Fruit fly (Drosophila melanogaster) whole organism, embryonic: Measurements from ENCODE around the gene CG7029.

Experiments
- Bteb2 ChIP-seq: fragments of 200-800 bp; sonication (Bioruptor generic); optimal IDR thresholded peaks from 2 replicates; lab custom pipeline; 2016; ENCODE audit warnings: missing biosample characterization, missing genetic modification characterization
- CG10979 ChIP-seq: fragments of 200-800 bp; sonication (Bioruptor generic); optimal IDR thresholded peaks from 2 replicates; lab custom pipeline; 2018; ENCODE audit warnings: missing biosample characterization, mild to moderate bottlenecking, missing genetic modification characterization, moderate library complexity
- CG11504 ChIP-seq: fragments of 200-800 bp; sonication (Bioruptor generic); optimal IDR thresholded peaks from 3 replicates; lab custom pipeline; 2019; ENCODE audit warnings: missing biosample characterization, mild to moderate bottlenecking, missing genetic modification characterization, moderate library complexity
- CG11723 ChIP-seq: fragments of 200-800 bp; sonication (Bioruptor generic); optimal IDR thresholded peaks from 2 replicates; lab custom pipeline; 2017; ENCODE audit warnings: missing biosample characterization, mild to moderate bottlenecking, missing genetic modification characterization
- CG12659 ChIP-seq: fragments of 200-800 bp; sonication (Bioruptor generic); optimal IDR thresholded peaks from 3 replicates; lab custom pipeline; 2017; ENCODE audit warnings: mild to moderate bottlenecking, missing biosample characterization, missing genetic modification reagents, missing genetic modification characterization
- CG13287 ChIP-seq: fragments of 200-800 bp; sonication (Bioruptor generic); IDR thresholded peaks from 2 replicates; pipeline ENCODE4 v1.3.6; 2022; ENCODE audit warnings: missing biosample characterization, missing genetic modification characterization; ENCODE audit not compliant: partially characterized antibody
- CG14014 ChIP-seq: fragments of 200-800 bp; sonication (Bioruptor generic); IDR thresholded peaks from 2 replicates; pipeline ENCODE4 v1.3.6; 2022; ENCODE audit warnings: missing biosample characterization, missing genetic modification characterization
- CG14050 ChIP-seq: fragments of 200-800 bp; sonication (Bioruptor generic); IDR thresholded peaks from 3 replicates; pipeline ENCODE4 v1.3.6; 2022; ENCODE audit warnings: missing biosample characterization, missing genetic modification characterization
- CG14667 ChIP-seq: fragments of 200-800 bp; sonication (Bioruptor generic); IDR thresholded peaks from 2 replicates; pipeline ENCODE4 v1.3.6; 2022; ENCODE audit warnings: missing biosample characterization, missing genetic modification characterization
- CG14710 ChIP-seq: fragments of 200-800 bp; sonication (Bioruptor generic); optimal IDR thresholded peaks from 3 replicates; lab custom pipeline; 2019; ENCODE audit warnings: missing biosample characterization, mild to moderate bottlenecking, missing genetic modification characterization, moderate library complexity
- CG16779 ChIP-seq: fragments of 200-800 bp; sonication (Bioruptor generic); IDR thresholded peaks from 2 replicates; pipeline ENCODE4 v1.3.6; 2022; ENCODE audit warnings: missing biosample characterization, missing genetic modification characterization
- CG17186 ChIP-seq: fragments of 200-800 bp; sonication (Bioruptor generic); optimal IDR thresholded peaks from 3 replicates; lab custom pipeline; 2017; ENCODE audit warnings: missing biosample characterization, missing genetic modification reagents, missing genetic modification characterization
- CG17912 ChIP-seq: fragments of 200-800 bp; sonication (Bioruptor generic); optimal IDR thresholded peaks from 2 replicates; lab custom pipeline; 2018; ENCODE audit warnings: missing biosample characterization, mild to moderate bottlenecking, missing genetic modification characterization
- CG2202 ChIP-seq: fragments of 200-800 bp; sonication (Bioruptor generic); optimal IDR thresholded peaks from 2 replicates; lab custom pipeline; 2018; ENCODE audit warnings: missing biosample characterization, mild to moderate bottlenecking, missing genetic modification characterization
- CG31388 ChIP-seq: fragments of 200-800 bp; sonication (Bioruptor generic); optimal IDR thresholded peaks from 2 replicates; lab custom pipeline; 2016; ENCODE audit warnings: missing biosample characterization, missing genetic modification characterization
- CG3995 ChIP-seq: fragments of 200-800 bp; sonication (Bioruptor generic); optimal IDR thresholded peaks from 3 replicates; lab custom pipeline; 2016; ENCODE audit warnings: missing biosample characterization, missing genetic modification characterization
- CG4282 ChIP-seq: fragments of 200-800 bp; sonication (Bioruptor generic); optimal IDR thresholded peaks from 2 replicates; lab custom pipeline; 2016; ENCODE audit warnings: missing biosample characterization, missing genetic modification characterization
- CG5245 ChIP-seq: fragments of 200-800 bp; sonication (Bioruptor generic); optimal IDR thresholded peaks from 3 replicates; lab custom pipeline; 2016; ENCODE audit warnings: missing biosample characterization, missing genetic modification characterization
- CG7839 ChIP-seq: fragments of 200-800 bp; sonication (Bioruptor generic); optimal IDR thresholded peaks from 3 replicates; lab custom pipeline; 2018; ENCODE audit warnings: missing biosample characterization, mild to moderate bottlenecking, missing genetic modification characterization, moderate library complexity
- CG9437 ChIP-seq: fragments of 200-800 bp; sonication (Bioruptor generic); optimal IDR thresholded peaks from 2 replicates; lab custom pipeline; 2018; ENCODE audit warnings: missing biosample characterization, mild to moderate bottlenecking, missing genetic modification characterization
- CG9609 ChIP-seq: fragments of 200-800 bp; sonication (Bioruptor generic); optimal IDR thresholded peaks from 3 replicates; lab custom pipeline; 2016; ENCODE audit warnings: missing biosample characterization, missing genetic modification characterization
- D19B ChIP-seq: fragments of 200-800 bp; sonication (Bioruptor generic); optimal IDR thresholded peaks from 2 replicates; lab custom pipeline; 2017; ENCODE audit warnings: missing biosample characterization, mild to moderate bottlenecking, missing genetic modification characterization
- Deaf1 ChIP-seq: fragments of 200-800 bp; optimal IDR thresholded peaks from 3 replicates; lab custom pipeline; 2019; ENCODE audit warnings: missing biosample characterization, mild to moderate bottlenecking, missing genetic modification characterization, moderate library complexity
- Dfd ChIP-seq, 2 experiments: fragments of >200 bp; optimal IDR thresholded peaks; 2 replicates each; lab custom pipeline; 2017; ENCODE audit warnings: missing biosample characterization in 2 of 2, missing genetic modification characterization in 2 of 2
- E2f2 ChIP-seq: fragments of 200-800 bp; sonication (Bioruptor generic); IDR thresholded peaks from 2 replicates; pipeline ENCODE4 v1.3.6; 2022; ENCODE audit warnings: missing biosample characterization, missing genetic modification characterization
- Ets65A ChIP-seq: fragments of 200-800 bp; sonication (Bioruptor generic); peaks from one replicate; lab custom pipeline; 2016; ENCODE audit warnings: missing biosample characterization, missing genetic modification characterization
- GATAe ChIP-seq: fragments of 200-800 bp; sonication (Bioruptor generic); conservative IDR thresholded peaks from 2 replicates; pipeline ENCODE4 v1.3.6; 2022; ENCODE audit warnings: missing biosample characterization, missing genetic modification characterization
- MESR4 ChIP-seq: fragments of 200-800 bp; sonication (Bioruptor generic); optimal IDR thresholded peaks from 2 replicates; lab custom pipeline; 2018; ENCODE audit warnings: missing biosample characterization, mild to moderate bottlenecking, missing genetic modification characterization, moderate library complexity
- NC2α ChIP-seq: fragments of 200-800 bp; sonication (Bioruptor generic); optimal IDR thresholded peaks from 2 replicates; lab custom pipeline; 2016; ENCODE audit warnings: missing biosample characterization, missing genetic modification characterization
- NFAT ChIP-seq: fragments of 200-800 bp; sonication (Bioruptor generic); IDR thresholded peaks from 2 replicates; pipeline ENCODE4 v1.3.6; 2022; ENCODE audit warnings: missing biosample characterization, missing genetic modification characterization
- Scr ChIP-seq: fragments of 200-800 bp; sonication (Bioruptor generic); IDR thresholded peaks from 2 replicates; pipeline ENCODE4 v1.3.6; 2022; ENCODE audit warnings: missing biosample characterization, missing genetic modification characterization; ENCODE audit not compliant: partially characterized antibody
- Trl ChIP-seq, 3 experiments: fragments of >200 bp in 2 of 3; fragments of 200-800 bp in 1 of 3; sonication (Bioruptor generic) in 1 of 3; optimal IDR thresholded peaks; 2 replicates in 1 of 3; 3 replicates in 2 of 3; lab custom pipeline; 2016 to 2017; ENCODE audit warnings: missing biosample characterization in 1 of 3, missing genetic modification characterization in 1 of 3
- Usf ChIP-seq: fragments of 200-800 bp; sonication (Bioruptor generic); optimal IDR thresholded peaks from 2 replicates; lab custom pipeline; 2017; ENCODE audit warnings: missing genotype, missing biosample characterization, missing genetic modification characterization
- YL-1 ChIP-seq: fragments of 200-800 bp; sonication (Bioruptor generic); optimal IDR thresholded peaks from 3 replicates; lab custom pipeline; 2017; ENCODE audit warnings: missing biosample characterization, mild to moderate bottlenecking, missing genetic modification characterization
- ab ChIP-seq: fragments of 200-800 bp; sonication (Bioruptor generic); optimal IDR thresholded peaks from 2 replicates; lab custom pipeline; 2016; ENCODE audit warnings: missing biosample characterization, missing genetic modification characterization
- az2 ChIP-seq: fragments of 200-800 bp; sonication (Bioruptor generic); optimal IDR thresholded peaks from 3 replicates; lab custom pipeline; 2016; ENCODE audit warnings: missing biosample characterization, missing genetic modification characterization
- bbx ChIP-seq: fragments of 200-800 bp; sonication (Bioruptor generic); IDR thresholded peaks from 2 replicates; pipeline ENCODE4 v1.3.6; 2022; ENCODE audit warnings: missing biosample characterization, missing genetic modification characterization; ENCODE audit not compliant: partially characterized antibody
- bcd ChIP-seq: fragments of 200-800 bp; sonication (Bioruptor generic); optimal IDR thresholded peaks from 2 replicates; lab custom pipeline; 2017; ENCODE audit warnings: missing biosample characterization, mild to moderate bottlenecking, missing genetic modification characterization
- cg ChIP-seq: fragments of 200-800 bp; sonication (Bioruptor generic); optimal IDR thresholded peaks from 3 replicates; lab custom pipeline; 2019; ENCODE audit warnings: missing biosample characterization, mild to moderate bottlenecking, missing genetic modification characterization, moderate library complexity
- da ChIP-seq: fragments of 200-800 bp; sonication (Bioruptor generic); optimal IDR thresholded peaks from 2 replicates; lab custom pipeline; 2016; ENCODE audit warnings: missing biosample characterization, missing genetic modification characterization
- emc ChIP-seq: fragments of 200-800 bp; sonication (Bioruptor generic); optimal IDR thresholded peaks from 2 replicates; lab custom pipeline; 2016; ENCODE audit warnings: missing biosample characterization, missing genetic modification characterization
- fd102C ChIP-seq: fragments of 200-800 bp; sonication (Bioruptor generic); optimal IDR thresholded peaks from 2 replicates; lab custom pipeline; 2018; ENCODE audit warnings: missing biosample characterization, mild to moderate bottlenecking, missing genetic modification characterization, moderate library complexity
- ken ChIP-seq: fragments of 200-800 bp; sonication (Bioruptor generic); IDR thresholded peaks from 3 replicates; pipeline ENCODE4 v1.3.6; 2022; ENCODE audit warnings: missing biosample characterization, missing genetic modification characterization
- lov ChIP-seq, 2 experiments: fragments of 200-800 bp in 1 of 2; fragments of >200 bp in 1 of 2; sonication (Bioruptor generic) in 1 of 2; IDR thresholded peaks in 1 of 2; optimal IDR thresholded peaks in 1 of 2; 2 replicates in 1 of 2; 3 replicates in 1 of 2; pipeline versions ENCODE4 v1.3.6 to Lab custom; 2017 to 2022; ENCODE audit warnings: missing biosample characterization in 1 of 2, missing genetic modification characterization in 1 of 2
- nau ChIP-seq: fragments of 200-800 bp; sonication (Bioruptor generic); optimal IDR thresholded peaks from 3 replicates; lab custom pipeline; 2017; ENCODE audit warnings: missing biosample characterization, mild to moderate bottlenecking, missing genetic modification characterization, missing genetic modification reagents
- nerfin-1 ChIP-seq: fragments of 200-800 bp; sonication (Bioruptor generic); optimal IDR thresholded peaks from 3 replicates; lab custom pipeline; 2019; ENCODE audit warnings: missing biosample characterization, mild to moderate bottlenecking, missing genetic modification characterization, moderate library complexity
- otp ChIP-seq: fragments of 200-800 bp; sonication (Bioruptor generic); IDR thresholded peaks from 3 replicates; pipeline ENCODE4, ENCODE4 v1.3.6; 2022; ENCODE audit warnings: missing biosample characterization, missing genetic modification characterization
- run ChIP-seq: fragments of 200-800 bp; sonication (Bioruptor generic); optimal IDR thresholded peaks from 3 replicates; lab custom pipeline; 2018; ENCODE audit warnings: missing biosample characterization, mild to moderate bottlenecking, missing genetic modification characterization
- trem ChIP-seq: fragments of 200-800 bp; optimal IDR thresholded peaks from 3 replicates; lab custom pipeline; 2019; ENCODE audit warnings: missing biosample characterization, mild to moderate bottlenecking, missing genetic modification characterization, moderate library complexity
- vnd ChIP-seq: fragments of 200-800 bp; sonication (Bioruptor generic); IDR thresholded peaks from 3 replicates; pipeline ENCODE4 v1.3.6; 2022; ENCODE audit warnings: missing biosample characterization, missing genetic modification characterization; ENCODE audit not compliant: partially characterized antibody

The CG7029 gene

DNA sequence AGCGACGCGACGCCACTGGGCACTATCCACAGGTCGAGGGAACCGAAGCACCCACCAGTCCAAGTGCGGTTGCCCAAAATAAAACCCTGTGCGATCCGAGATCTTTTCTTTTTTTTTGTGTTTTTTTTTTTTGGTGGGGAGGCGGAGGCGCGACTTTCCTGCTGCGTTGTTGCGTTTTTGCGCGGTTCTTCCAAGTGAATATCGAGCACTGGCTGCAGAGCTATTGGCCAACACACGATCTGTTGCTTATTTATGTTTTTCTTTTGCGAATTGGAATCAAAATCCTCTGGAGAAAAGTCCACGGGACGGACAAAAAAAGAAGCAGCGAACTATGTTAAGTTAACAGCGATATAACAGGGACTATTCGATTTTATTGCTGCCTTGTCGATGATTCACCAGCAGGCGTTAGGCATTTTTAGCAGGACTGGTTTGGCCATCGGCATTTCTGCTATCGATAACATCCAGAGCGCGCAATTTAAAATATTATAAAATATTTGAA lies 29.8 kb upstream of the CG7029 start, which contains the start of gene wge (continued):
- TF ChIP-seq CG3995 (no peak), run (tag; lab: Kevin White, UChicago) (no peak), trem (tag; lab: Kevin White, UChicago) (peak; percentile 51), CG5245 (GFP tag; lab: Kevin White, UChicago) (no peak), CG16779 (GFP tag; lab: Robert Waterston, UW) (no peak), CG11723 (no peak), CG12659 (GFP tag; lab: Kevin White, UChicago) (peak; percentile 30), da (GFP tag; lab: Kevin White, UChicago) (no peak), Scr (GFP tag; lab: Robert Waterston, UW) (peak; percentile 64), GATAe (GFP tag; lab: Robert Waterston, UW) (no peak), nerfin-1 (tag; lab: Kevin White, UChicago) (peak; percentile 72), CG4282 (GFP tag; lab: Kevin White, UChicago) (no peak), otp (GFP tag; lab: Robert Waterston, UW) (no peak), CG17912 (GFP tag; lab: Kevin White, UChicago) (no peak), CG14014 (no peak), CG14710 (tag; lab: Kevin White, UChicago) (peak; percentile 50), CG14667 (no peak), Bteb2 (no peak), YL-1 (GFP tag; lab: Kevin White, UChicago) (peak; percentile 62), CG13287 (GFP tag; lab: Robert Waterston, UW) (peak; percentile 79), CG9437 (GFP tag; lab: Kevin White, UChicago) (no peak), ab (no peak), nau (no peak), fd102C (GFP tag; lab: Kevin White, UChicago) (no peak), bcd (GFP tag; lab: Kevin White, UChicago) (no peak), NC2α (GFP tag; lab: Kevin White, UChicago) (no peak), az2 (no peak), CG10979 (tag; lab: Kevin White, UChicago) (no peak), Trl (optimal IDR thresholded peaks at IDR 0.05; lab: Kevin White, UChicago) (no peak), Trl (GFP tag; optimal IDR thresholded peaks at IDR 0.05; lab: Kevin White, UChicago) (no peak), ken (GFP tag; lab: Robert Waterston, UW) (no peak), Deaf1 (tag; lab: Kevin White, UChicago) (no peak), CG7839 (tag; lab: Kevin White, UChicago) (no peak), MESR4 (GFP tag; lab: Kevin White, UChicago) (peak; percentile 74), vnd (peak; percentile 38; the same call in 1 of the 3 replicates), bbx (peak; percentile 74), Usf (GFP tag; lab: Kevin White, UChicago) (no peak), CG11504 (tag; lab: Kevin White, UChicago) (no peak), Ets65A (GFP tag; lab: Kevin White, UChicago) (no peak), E2f2 (GFP tag; lab: Robert Waterston, UW) (peak; percentile 96), Dfd (GFP tag; optimal IDR thresholded peaks at IDR 0.05; lab: Kevin White, UChicago) (no peak), emc (no peak), CG17186 (GFP tag; lab: Kevin White, UChicago) (no peak), cg (GFP tag; lab: Kevin White, UChicago) (peak; percentile 57), D19B (no peak), CG9609 (GFP tag; lab: Kevin White, UChicago) (no peak), CG31388 (GFP tag; lab: Kevin White, UChicago) (no peak), CG14050 (no peak), CG2202 (no peak), lov (optimal IDR thresholded peaks at IDR 0.05; lab: Kevin White, UChicago) (no peak), lov (GFP tag; IDR thresholded peaks at IDR 0.05; lab: Robert Waterston, UW) (no peak), NFAT (no peak)
